Worm (Caenorhabditis elegans) whole organism, L3 larva: Measurements from ENCODE around the gene C14B1.2.

Experiments used
- ama-1 ChIP-seq: fragments of 150-350 bp; optimal IDR thresholded peaks from 2 replicates; lab custom pipeline; 2018
- fkh-10 ChIP-seq: sonication (generic microtip); optimal IDR thresholded peaks from 2 replicates; lab custom pipeline; 2017; ENCODE audit warnings: missing biosample characterization, missing genetic modification reagents, missing genetic modification characterization
- fos-1 ChIP-seq: fragments of 150-350 bp; optimal IDR thresholded peaks from 2 replicates; lab custom pipeline; 2014; ENCODE audit warnings: missing biosample characterization, missing genetic modification characterization
- lin-15B ChIP-seq: fragments of 150-350 bp; optimal IDR thresholded peaks from 2 replicates; lab custom pipeline; 2014; ENCODE audit warnings: missing biosample characterization, missing genetic modification characterization
- lin-39 ChIP-seq: fragments of 150-350 bp; optimal IDR thresholded peaks from 2 replicates; lab custom pipeline; 2018; ENCODE audit warnings: missing biosample characterization, missing genetic modification reagents, missing genetic modification characterization
- nhr-25 ChIP-seq: sonication (generic microtip); optimal IDR thresholded peaks from 2 replicates; lab custom pipeline; 2017; ENCODE audit warnings: missing biosample characterization, missing genetic modification characterization
- nhr-28 ChIP-seq: fragments of 150-350 bp; optimal IDR thresholded peaks from 2 replicates; lab custom pipeline; 2014; ENCODE audit warnings: missing biosample characterization, missing genetic modification characterization
- nhr-43 ChIP-seq: sonication (generic microtip); optimal IDR thresholded peaks from 2 replicates; lab custom pipeline; 2016; ENCODE audit warnings: mild to moderate bottlenecking, missing genetic modification characterization, missing compliant biosample characterization; ENCODE audit not compliant: poor library complexity, severe bottlenecking
- nhr-76 ChIP-seq: fragments of 150-350 bp; sonication (generic microtip); optimal IDR thresholded peaks from 5 replicates; lab custom pipeline; 2014; ENCODE audit warnings: missing biosample characterization, missing genetic modification characterization
- pqm-1 ChIP-seq: fragments of 150-350 bp; optimal IDR thresholded peaks from 2 replicates; lab custom pipeline; 2017; ENCODE audit warnings: missing biosample characterization, missing genetic modification characterization, inconsistent platforms
- snpc-4 ChIP-seq: fragments of 150-350 bp; optimal IDR thresholded peaks from 2 replicates; lab custom pipeline; 2014; ENCODE audit warnings: missing biosample characterization, missing genetic modification characterization
- zag-1 ChIP-seq: fragments of 150-350 bp; optimal IDR thresholded peaks from 2 replicates; lab custom pipeline; 2014; ENCODE audit warnings: missing biosample characterization, missing genetic modification characterization
- ztf-11 ChIP-seq: fragments of 150-350 bp; optimal IDR thresholded peaks from 2 replicates; lab custom pipeline; 2014; ENCODE audit warnings: missing biosample characterization, missing genetic modification characterization

- TF ChIP-seq ztf-11 (tag; lab: Kevin White, UChicago): no peak
- TF ChIP-seq zag-1 (tag; lab: Kevin White, UChicago): no peak
- no peak for TF ChIP-seq lin-15B (tag; lab: Kevin White, UChicago)
- no peak for TF ChIP-seq fos-1 (tag; lab: Kevin White, UChicago)
- TF ChIP-seq nhr-28 (tag; lab: Kevin White, UChicago): no peak
- no peak for TF ChIP-seq snpc-4 (tag; lab: Kevin White, UChicago)
- no peak for TF ChIP-seq nhr-76 (tag; lab: Kevin White, UChicago)
- no peak for TF ChIP-seq nhr-25 (tag; lab: Kevin White, UChicago)
- no peak for TF ChIP-seq lin-39
- TF ChIP-seq nhr-43 (tag; lab: Kevin White, UChicago): no peak
- TF ChIP-seq fkh-10: no peak
- no peak for TF ChIP-seq ama-1
- no peak for TF ChIP-seq pqm-1 (tag; lab: Kevin White, UChicago)
Observed at ce11 chrIII:3737742-3738141, 35.7 kb downstream of the C14B1.2 start.
